Worm (Caenorhabditis elegans): Measurements from ENCODE around the gene T07G12.5.

T07G12.5 gene

DNA sequence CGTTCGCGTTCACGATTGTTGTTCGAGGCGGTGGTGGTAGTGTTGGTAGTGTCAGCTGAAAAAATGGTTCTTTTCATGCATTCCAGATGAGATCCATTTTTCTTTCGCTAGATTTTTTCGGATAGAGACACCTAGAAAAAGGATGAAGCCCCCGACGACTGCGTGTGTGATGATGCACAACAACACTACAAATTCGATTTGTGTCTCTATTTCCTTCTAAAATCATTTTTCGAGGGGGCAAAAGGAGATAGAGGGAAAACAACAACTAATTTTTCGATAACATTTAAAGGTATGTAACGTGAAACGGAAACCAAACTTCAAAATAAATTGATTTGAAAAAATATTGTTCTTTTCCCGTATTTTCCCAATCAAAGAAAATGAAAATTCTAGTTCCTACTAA lies 44.5 kb downstream of the T07G12.5 start:
- TF ChIP-seq fkh-10 (GFP tag; optimal IDR thresholded peaks at IDR 0.05): peak; percentile 13
- no peak for TF ChIP-seq mef-2 (tag; optimal IDR thresholded peaks at IDR 0.05)
- no peak for TF ChIP-seq lin-15B (tag; optimal IDR thresholded peaks at IDR 0.05)

DNA sequence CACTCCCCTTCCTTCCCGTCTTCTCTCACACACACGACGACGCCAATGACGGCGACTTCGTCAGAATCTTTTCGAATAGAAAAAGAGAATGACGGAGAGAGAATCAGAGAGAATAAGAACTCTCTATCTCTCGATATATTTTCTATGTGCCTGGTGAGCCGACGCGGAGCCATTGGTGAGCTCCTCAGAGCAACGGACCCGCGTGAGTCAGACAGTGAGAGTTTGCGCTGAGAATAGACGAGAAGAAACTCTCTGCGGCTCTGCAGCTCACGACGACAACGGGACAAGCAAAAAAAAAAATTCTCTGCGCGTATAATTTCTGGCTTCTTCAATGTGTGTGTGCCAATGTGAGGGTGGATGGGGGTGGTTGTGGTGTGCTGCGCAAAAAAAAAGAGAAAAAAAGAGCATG lies 45.0 kb downstream of the T07G12.5 start:
- TF ChIP-seq mab-9 (GFP tag; IDR thresholded peaks at IDR 0.05) (peak; percentile 61), nhr-20 (tag; optimal IDR thresholded peaks at IDR 0.05) (peak; percentile 37), lin-39 (tag; optimal IDR thresholded peaks at IDR 0.05) (no peak), mep-1 (tag; optimal IDR thresholded peaks at IDR 0.05) (peak; percentile 19), ama-1 (optimal IDR thresholded peaks at IDR 0.05) (no peak), lsy-2 (tag; optimal IDR thresholded peaks at IDR 0.05) (peak; percentile 24 to 74), xbp-1 (tag; optimal IDR thresholded peaks at IDR 0.05) (peak; percentile 19), hlh-17 (GFP tag; optimal IDR thresholded peaks at IDR 0.05; ENCODE audit: borderline replicate concordance) (no peak), mdl-1 (tag; optimal IDR thresholded peaks at IDR 0.05) (no peak), nhr-11 (tag; optimal IDR thresholded peaks at IDR 0.05) (no peak), ztf-4 (tag; optimal IDR thresholded peaks at IDR 0.05) (peak; percentile 41), snpc-4 (tag; optimal IDR thresholded peaks at IDR 0.05) (no peak), alr-1 (tag; optimal IDR thresholded peaks at IDR 0.05; ENCODE audit: borderline replicate concordance) (no peak), pax-3 (tag; optimal IDR thresholded peaks at IDR 0.05) (peak; percentile 40), swsn-7 (tag; optimal IDR thresholded peaks at IDR 0.05) (peak; percentile 67), fkh-4 (tag; optimal IDR thresholded peaks at IDR 0.05; ENCODE audit: borderline replicate concordance) (no peak), dsc-1 (tag; optimal IDR thresholded peaks at IDR 0.05) (peak; percentile 75), snu-23 (GFP tag; optimal IDR thresholded peaks at IDR 0.05) (peak; percentile 55), skn-1 (tag; optimal IDR thresholded peaks at IDR 0.05) (peak; percentile 9), grh-1 (GFP tag; IDR thresholded peaks at IDR 0.05) (no peak), dpl-1 (GFP tag; optimal IDR thresholded peaks at IDR 0.05) (no peak), nhr-19 (GFP tag; conservative IDR thresholded peaks at IDR 0.05) (peak; percentile 6; the same call in 1 of the 2 replicates), rnt-1 (tag; optimal IDR thresholded peaks at IDR 0.05) (peak; percentile 9), sox-4 (tag; optimal IDR thresholded peaks at IDR 0.05) (peak; percentile 34), lin-35 (GFP tag; optimal IDR thresholded peaks at IDR 0.05) (peak in 1 of 2 experiments; percentile 19), elt-3 (tag; optimal IDR thresholded peaks at IDR 0.05) (no peak), fos-1 (tag; optimal IDR thresholded peaks at IDR 0.05) (peak; percentile 68), aha-1 (tag; optimal IDR thresholded peaks at IDR 0.05) (no peak), jun-1 (tag; optimal IDR thresholded peaks at IDR 0.05) (peak; percentile 24), ceh-82 (tag; optimal IDR thresholded peaks at IDR 0.05) (peak; percentile 41 to 83 (median 44)), nhr-237 (tag; optimal IDR thresholded peaks at IDR 0.05) (peak; percentile 9), egl-13 (tag; optimal IDR thresholded peaks at IDR 0.05) (peak; percentile 72), lin-15B (tag; optimal IDR thresholded peaks at IDR 0.05) (peak; percentile 4), tbx-2 (tag; optimal IDR thresholded peaks at IDR 0.05) (peak; percentile 65), zip-4 (GFP tag; optimal IDR thresholded peaks at IDR 0.05) (no peak), egl-27 (tag; optimal IDR thresholded peaks at IDR 0.05) (peak in 1 of 2 experiments; percentile 10), nhr-90 (tag; optimal IDR thresholded peaks at IDR 0.05; ENCODE audit: poor library complexity) (no peak), unc-86 (tag; optimal IDR thresholded peaks at IDR 0.05) (peak; percentile 78), lin-14 (GFP tag; optimal IDR thresholded peaks at IDR 0.05) (peak; percentile 95), sup-37 (GFP tag; optimal IDR thresholded peaks at IDR 0.05) (no peak), fkh-10 (GFP tag; optimal IDR thresholded peaks at IDR 0.05) (peak; percentile 79), ceh-88 (GFP tag; IDR thresholded peaks at IDR 0.05) (no peak), nhr-71 (tag; optimal IDR thresholded peaks at IDR 0.05) (peak; percentile 76), irx-1 (tag; optimal IDR thresholded peaks at IDR 0.05) (peak; percentile 36), efl-1 (optimal IDR thresholded peaks at IDR 0.05) (peak; percentile 8 to 40), efl-1 (GFP tag; optimal IDR thresholded peaks at IDR 0.05 in 1 of 2) (no peak), nhr-47 (tag; optimal IDR thresholded peaks at IDR 0.05) (peak; percentile 79), unc-98 (GFP tag; IDR thresholded peaks at IDR 0.05) (no peak), isw-1 (GFP tag; IDR thresholded peaks at IDR 0.05) (peak; percentile 53), fkh-8 (tag; optimal IDR thresholded peaks at IDR 0.05) (peak; percentile 93)
